Fruit fly (Drosophila melanogaster): ENCODE results near the gene repo.

Gene repo

dm6 chr3R:18223434-18223833, 12.6 kb upstream of the repo start, which contains the start of the genes mTerf5 and Non3 (continued):
- TF ChIP-seq Oli (tag; optimal IDR thresholded peaks at IDR 0.05) (peak; percentile 24), caup (GFP tag; optimal IDR thresholded peaks at IDR 0.05; ENCODE audit: severe bottlenecking) (peak; percentile 58), CG10321 (GFP tag; IDR thresholded peaks at IDR 0.05) (no peak), Mes4 (GFP tag; optimal IDR thresholded peaks at IDR 0.05) (no peak), az2 (GFP tag; optimal IDR thresholded peaks at IDR 0.05) (peak; percentile 49), CG18262 (tag; optimal IDR thresholded peaks at IDR 0.05) (peak; percentile 63), sens-2 (GFP tag; IDR thresholded peaks at IDR 0.05) (no peak), CG7786 (GFP tag; optimal IDR thresholded peaks at IDR 0.05) (peak; percentile 7), Sry-β (GFP tag; optimal IDR thresholded peaks at IDR 0.05) (peak; percentile 6), CrebB (tag; optimal IDR thresholded peaks at IDR 0.05) (no peak), CG2875 (GFP tag; optimal IDR thresholded peaks at IDR 0.05) (peak; percentile 2), CG12391 (tag; optimal IDR thresholded peaks at IDR 0.05) (peak; percentile 84), CG18619 (GFP tag; optimal IDR thresholded peaks at IDR 0.05) (peak; percentile 9), CG31441 (GFP tag; IDR thresholded peaks at IDR 0.05) (peak; percentile 64), nerfin-2 (GFP tag; IDR thresholded peaks at IDR 0.05; ENCODE audit: partially characterized antibody) (peak; percentile 72), prd (optimal IDR thresholded peaks at IDR 0.05) (no peak), prd (GFP tag; IDR thresholded peaks at IDR 0.05) (peak; percentile 66), CG31224 (GFP tag; IDR thresholded peaks at IDR 0.05) (no peak), CG30403 (GFP tag; optimal IDR thresholded peaks at IDR 0.05) (peak; percentile 61), ranshi (GFP tag; IDR thresholded peaks at IDR 0.05) (0 out of 2 replicates have a peak, but pooled peaks have one; percentile 40), gcm2 (GFP tag; optimal IDR thresholded peaks at IDR 0.05) (no peak), Jarid2 (GFP tag; optimal IDR thresholded peaks at IDR 0.05) (no peak), CG13287 (GFP tag; IDR thresholded peaks at IDR 0.05; ENCODE audit: partially characterized antibody) (peak; percentile 95), CG2120 (GFP tag; optimal IDR thresholded peaks at IDR 0.05) (peak; percentile 63), tap (tag; optimal IDR thresholded peaks at IDR 0.05) (peak; percentile 27), Vsx1 (GFP tag; optimal IDR thresholded peaks at IDR 0.05) (peak; percentile 27), CG9215 (GFP tag; IDR thresholded peaks at IDR 0.05) (peak; percentile 46), CG16863 (GFP tag; optimal IDR thresholded peaks at IDR 0.05) (peak; percentile 44), CG5953 (GFP tag; IDR thresholded peaks at IDR 0.05) (no peak), ase (GFP tag; IDR thresholded peaks at IDR 0.05) (0 out of 3 replicates have a peak, but pooled peaks have one; percentile 30), da (GFP tag; optimal IDR thresholded peaks at IDR 0.05) (no peak), br (optimal IDR thresholded peaks at IDR 0.05) (no peak), CG7745 (tag; optimal IDR thresholded peaks at IDR 0.05) (no peak), CG5180 (GFP tag; optimal IDR thresholded peaks at IDR 0.05) (no peak), klu (GFP tag; IDR thresholded peaks at IDR 0.05) (no peak), CG6175 (GFP tag; IDR thresholded peaks at IDR 0.05) (no peak), Nf-YB (GFP tag; optimal IDR thresholded peaks at IDR 0.05) (peak; percentile 29), btn (GFP tag; optimal IDR thresholded peaks at IDR 0.05) (no peak), vvl (GFP tag; IDR thresholded peaks at IDR 0.05) (peak; percentile 66), al (GFP tag; IDR thresholded peaks at IDR 0.05) (0 out of 2 replicates have a peak, but pooled peaks have one; percentile 22), dmrt99B (tag; optimal IDR thresholded peaks at IDR 0.05) (no peak), ash1 (GFP tag; optimal IDR thresholded peaks at IDR 0.05) (no peak), ro (GFP tag; IDR thresholded peaks at IDR 0.05) (no peak), CG10462 (GFP tag; optimal IDR thresholded peaks at IDR 0.05) (no peak), CG10267 (tag; optimal IDR thresholded peaks at IDR 0.05) (peak; percentile 76), cad (GFP tag; optimal IDR thresholded peaks at IDR 0.05) (no peak), nmo (GFP tag; optimal IDR thresholded peaks at IDR 0.05) (peak; percentile 79), HLH4C (GFP tag; IDR thresholded peaks at IDR 0.05; ENCODE audit: partially characterized antibody) (peak; percentile 86), Fer3 (tag; optimal IDR thresholded peaks at IDR 0.05) (peak; percentile 42), CG6683 (GFP tag; optimal IDR thresholded peaks at IDR 0.05) (peak; percentile 40), CG11560 (tag; IDR thresholded peaks at IDR 0.05) (no peak), row (GFP tag; IDR thresholded peaks at IDR 0.05) (peak; percentile 89)
